Worm (Caenorhabditis elegans): ENCODE measurements around the gene uso-1.

DNA sequence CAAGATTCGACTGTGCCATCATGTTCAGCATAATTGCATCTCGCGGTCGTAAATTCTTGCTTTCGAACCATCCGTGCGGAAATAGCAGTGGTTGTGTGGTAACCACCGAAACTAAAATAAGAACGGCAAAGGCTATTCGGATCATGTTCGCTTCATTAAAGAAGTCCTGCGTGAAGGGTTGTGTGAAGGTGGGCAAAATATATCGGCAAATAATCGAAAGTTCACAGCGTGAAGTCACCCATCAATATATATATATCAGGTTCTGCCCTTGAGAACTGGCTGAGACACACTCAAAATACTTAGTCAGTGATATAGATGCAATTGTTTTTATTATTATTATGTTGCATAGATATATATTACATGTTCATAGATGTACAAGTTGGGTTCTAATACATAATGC lies 46.6 kb downstream of the uso-1 start, which contains the start of gene Y62E10A.19:
- TF ChIP-seq ceh-82 (tag; optimal IDR thresholded peaks at IDR 0.05) (no peak), zag-1 (tag; optimal IDR thresholded peaks at IDR 0.05) (no peak), nhr-12 (tag; optimal IDR thresholded peaks at IDR 0.05) (no peak)

Measured in whole organism, L1 larva.